Fruit fly (Drosophila melanogaster) whole organism, embryonic: ENCODE measurements around the gene Prosbeta6.

Experiments used
- Bgb ChIP-seq: fragments of 200-800 bp; sonication (Bioruptor generic); IDR thresholded peaks from 2 replicates; pipeline ENCODE4 v1.3.6; 2022; ENCODE audit warnings: missing biosample characterization, missing genetic modification characterization; ENCODE audit not compliant: partially characterized antibody
- Blimp-1 ChIP-seq: fragments of 200-800 bp; sonication (Bioruptor generic); optimal IDR thresholded peaks from 3 replicates; lab custom pipeline; 2018; ENCODE audit warnings: missing biosample characterization, missing genetic modification characterization, mild to moderate bottlenecking, moderate library complexity, missing genetic modification reagents
- BtbVII ChIP-seq: fragments of 200-800 bp; sonication (Bioruptor generic); optimal IDR thresholded peaks from 3 replicates; lab custom pipeline; 2017; ENCODE audit warnings: missing biosample characterization, mild to moderate bottlenecking, missing genetic modification characterization
- CG10209 ChIP-seq: fragments of 200-800 bp; sonication (Bioruptor generic); optimal IDR thresholded peaks from 3 replicates; lab custom pipeline; 2017; ENCODE audit warnings: missing biosample characterization, mild to moderate bottlenecking, missing genetic modification characterization, missing genetic modification reagents
- CG11723 ChIP-seq: fragments of 200-800 bp; sonication (Bioruptor generic); optimal IDR thresholded peaks from 2 replicates; lab custom pipeline; 2017; ENCODE audit warnings: missing biosample characterization, mild to moderate bottlenecking, missing genetic modification characterization
- CG12155 ChIP-seq: fragments of 200-800 bp; sonication (Bioruptor generic); optimal IDR thresholded peaks from 3 replicates; lab custom pipeline; 2016; ENCODE audit warnings: missing biosample characterization, missing genetic modification characterization
- CG12391 ChIP-seq: fragments of 200-800 bp; sonication (Bioruptor generic); optimal IDR thresholded peaks from 3 replicates; lab custom pipeline; 2018; ENCODE audit warnings: missing biosample characterization, mild to moderate bottlenecking, missing genetic modification characterization, moderate library complexity
- CG13424 ChIP-seq: fragments of 200-800 bp; sonication (Bioruptor generic); optimal IDR thresholded peaks from 2 replicates; lab custom pipeline; 2019; ENCODE audit warnings: missing biosample characterization, mild to moderate bottlenecking, missing genetic modification characterization, moderate library complexity
- CG13775 ChIP-seq: fragments of 200-800 bp; sonication (Bioruptor generic); optimal IDR thresholded peaks from 3 replicates; lab custom pipeline; 2017; ENCODE audit warnings: missing biosample characterization, mild to moderate bottlenecking, missing genetic modification characterization
- CG14014 ChIP-seq: fragments of 200-800 bp; sonication (Bioruptor generic); IDR thresholded peaks from 2 replicates; pipeline ENCODE4 v1.3.6; 2022; ENCODE audit warnings: missing biosample characterization, missing genetic modification characterization
- CG14965 ChIP-seq: fragments of 200-800 bp; sonication (Bioruptor generic); optimal IDR thresholded peaks from 2 replicates; lab custom pipeline; 2016; ENCODE audit warnings: missing biosample characterization, missing genetic modification characterization, borderline replicate concordance
- CG15011 ChIP-seq: fragments of 200-800 bp; sonication (Bioruptor generic); optimal IDR thresholded peaks from 3 replicates; lab custom pipeline; 2018; ENCODE audit warnings: missing biosample characterization, mild to moderate bottlenecking, missing genetic modification characterization
- CG15269 ChIP-seq: fragments of 200-800 bp; sonication (Bioruptor generic); optimal IDR thresholded peaks from 2 replicates; lab custom pipeline; 2018; ENCODE audit warnings: missing biosample characterization, mild to moderate bottlenecking, missing genetic modification characterization, moderate library complexity
- CG16863 ChIP-seq: fragments of 200-800 bp; sonication (Bioruptor generic); optimal IDR thresholded peaks from 3 replicates; lab custom pipeline; 2016; ENCODE audit warnings: missing biosample characterization, missing genetic modification characterization
- CG17612 ChIP-seq: fragments of 200-800 bp; sonication (Bioruptor generic); IDR thresholded peaks from 2 replicates; pipeline ENCODE4 v1.3.6; 2022; ENCODE audit warnings: missing biosample characterization, missing genetic modification characterization
- CG34224 ChIP-seq: fragments of 200-800 bp; sonication (Bioruptor generic); IDR thresholded peaks from 3 replicates; pipeline ENCODE4 v1.3.6; 2022; ENCODE audit warnings: missing biosample characterization, missing genetic modification characterization; ENCODE audit not compliant: partially characterized antibody
- CG4328 ChIP-seq: fragments of 200-800 bp; sonication (Bioruptor generic); optimal IDR thresholded peaks from 3 replicates; lab custom pipeline; 2017; ENCODE audit warnings: missing biosample characterization, missing genetic modification reagents, missing genetic modification characterization
- CG6813 ChIP-seq: fragments of 200-800 bp; sonication (Bioruptor generic); optimal IDR thresholded peaks from 2 replicates; lab custom pipeline; 2017; ENCODE audit warnings: missing biosample characterization, missing genetic modification characterization, mild to moderate bottlenecking, moderate library complexity, missing genetic modification reagents
- CG7786 ChIP-seq: fragments of 200-800 bp; sonication (Bioruptor generic); optimal IDR thresholded peaks from 2 replicates; lab custom pipeline; 2016; ENCODE audit warnings: missing biosample characterization, missing genetic modification characterization
- CG8359 ChIP-seq: fragments of 200-800 bp; sonication (Bioruptor generic); optimal IDR thresholded peaks from 2 replicates; lab custom pipeline; 2017; ENCODE audit warnings: missing biosample characterization, mild to moderate bottlenecking, missing genetic modification characterization, borderline replicate concordance
- Dad ChIP-seq: fragments of 200-800 bp; sonication (Bioruptor generic); optimal IDR thresholded peaks from 3 replicates; lab custom pipeline; 2016; ENCODE audit warnings: missing biosample characterization, missing genetic modification characterization
- Dfd ChIP-seq, 2 experiments: fragments of >200 bp; optimal IDR thresholded peaks; 2 replicates each; lab custom pipeline; 2017; ENCODE audit warnings: missing biosample characterization in 2 of 2, missing genetic modification characterization in 2 of 2
- Dip3 ChIP-seq: fragments of 200-800 bp; sonication (Bioruptor generic); optimal IDR thresholded peaks from 3 replicates; lab custom pipeline; 2016; ENCODE audit warnings: missing biosample characterization, missing genetic modification characterization
- HmgZ ChIP-seq: fragments of 200-800 bp; sonication (Bioruptor generic); optimal IDR thresholded peaks from 2 replicates; lab custom pipeline; 2018; ENCODE audit warnings: missing biosample characterization, mild to moderate bottlenecking, missing genetic modification characterization
- Hr51 ChIP-seq, 2 experiments: fragments of 200-800 bp; sonication (Bioruptor generic); optimal IDR thresholded peaks; 2 replicates in 1 of 2; 3 replicates in 1 of 2; lab custom pipeline; 2016 to 2018; ENCODE audit warnings: missing biosample characterization in 2 of 2, missing genetic modification characterization in 2 of 2, mild to moderate bottlenecking in 1 of 2, moderate library complexity in 1 of 2
- Hr78 ChIP-seq, 2 experiments: fragments of 200-800 bp in 1 of 2; fragments of >200 bp in 1 of 2; sonication (Bioruptor generic) in 1 of 2; optimal IDR thresholded peaks; 2 replicates each; lab custom pipeline; 2017 to 2019; ENCODE audit warnings: missing biosample characterization in 2 of 2, missing genetic modification characterization in 2 of 2, mild to moderate bottlenecking in 1 of 2, moderate library complexity in 1 of 2
- Mad ChIP-seq: fragments of 200-800 bp; sonication (Bioruptor generic); optimal IDR thresholded peaks from 2 replicates; lab custom pipeline; 2016; ENCODE audit warnings: missing biosample characterization, missing genetic modification characterization
- Mrtf ChIP-seq: fragments of 200-800 bp; sonication (Bioruptor generic); IDR thresholded peaks from 3 replicates; pipeline ENCODE4 v1.3.6; 2022; ENCODE audit warnings: missing biosample characterization, missing genetic modification characterization
- Nf-YC ChIP-seq: fragments of 200-800 bp; optimal IDR thresholded peaks from 3 replicates; lab custom pipeline; 2019; ENCODE audit warnings: missing biosample characterization, mild to moderate bottlenecking, missing genetic modification characterization, moderate library complexity
- Vsx1 ChIP-seq: fragments of 200-800 bp; sonication (Bioruptor generic); optimal IDR thresholded peaks from 2 replicates; lab custom pipeline; 2017; ENCODE audit warnings: missing biosample characterization, mild to moderate bottlenecking, missing genetic modification characterization, missing genetic modification reagents
- ac ChIP-seq: fragments of 200-800 bp; sonication (Bioruptor generic); optimal IDR thresholded peaks from 3 replicates; lab custom pipeline; 2017; ENCODE audit warnings: missing biosample characterization, mild to moderate bottlenecking, missing genetic modification characterization
- bbx ChIP-seq: fragments of 200-800 bp; sonication (Bioruptor generic); IDR thresholded peaks from 2 replicates; pipeline ENCODE4 v1.3.6; 2022; ENCODE audit warnings: missing biosample characterization, missing genetic modification characterization; ENCODE audit not compliant: partially characterized antibody
- bcd ChIP-seq: fragments of 200-800 bp; sonication (Bioruptor generic); optimal IDR thresholded peaks from 2 replicates; lab custom pipeline; 2017; ENCODE audit warnings: missing biosample characterization, mild to moderate bottlenecking, missing genetic modification characterization
- cad ChIP-seq: fragments of >200 bp; optimal IDR thresholded peaks from 2 replicates; lab custom pipeline; 2017; ENCODE audit warnings: missing biosample characterization, missing genetic modification characterization
- chm ChIP-seq: fragments of 200-800 bp; sonication (Bioruptor generic); IDR thresholded peaks from 2 replicates; pipeline ENCODE4 v1.3.6; 2022; ENCODE audit warnings: missing biosample characterization, missing genetic modification characterization
- dmrt99B ChIP-seq: fragments of 200-800 bp; sonication (Bioruptor generic); optimal IDR thresholded peaks from 2 replicates; lab custom pipeline; 2018; ENCODE audit warnings: missing biosample characterization, mild to moderate bottlenecking, missing genetic modification characterization, moderate library complexity
- eyg ChIP-seq: fragments of 200-800 bp; sonication (Bioruptor generic); optimal IDR thresholded peaks from 3 replicates; lab custom pipeline; 2016; ENCODE audit warnings: missing biosample characterization, missing genetic modification characterization
- gcm ChIP-seq: fragments of 200-800 bp; sonication (Bioruptor generic); optimal IDR thresholded peaks from 2 replicates; lab custom pipeline; 2019; ENCODE audit warnings: missing biosample characterization, mild to moderate bottlenecking, missing genetic modification characterization, moderate library complexity
- gt ChIP-seq: fragments of 200-800 bp; sonication (Bioruptor generic); IDR thresholded peaks from 2 replicates; pipeline ENCODE4 v1.3.6; 2022; ENCODE audit warnings: missing biosample characterization, missing genetic modification characterization
- inv ChIP-seq: fragments of 200-800 bp; sonication (Bioruptor generic); IDR thresholded peaks from 2 replicates; pipeline ENCODE4 v1.3.6; 2022; ENCODE audit warnings: missing biosample characterization, missing genetic modification characterization; ENCODE audit not compliant: partially characterized antibody
- jigr1 ChIP-seq: fragments of 200-800 bp; sonication (Bioruptor generic); IDR thresholded peaks from 3 replicates; pipeline ENCODE4 v1.3.6; 2022; ENCODE audit warnings: missing biosample characterization, missing genetic modification characterization
- kah ChIP-seq: fragments of 200-800 bp; sonication (Bioruptor generic); optimal IDR thresholded peaks from 2 replicates; lab custom pipeline; 2018; ENCODE audit warnings: missing biosample characterization, mild to moderate bottlenecking, missing genetic modification characterization
- lola ChIP-seq, 3 experiments: fragments of >200 bp in 2 of 3; fragments of 200-800 bp in 1 of 3; sonication (Bioruptor generic) in 1 of 3; optimal IDR thresholded peaks; 2 replicates each; lab custom pipeline; 2017 to 2019; ENCODE audit warnings: missing biosample characterization in 3 of 3, missing genetic modification characterization in 3 of 3, mild to moderate bottlenecking in 1 of 3, moderate library complexity in 1 of 3
- lov ChIP-seq, 2 experiments: fragments of 200-800 bp in 1 of 2; fragments of >200 bp in 1 of 2; sonication (Bioruptor generic) in 1 of 2; IDR thresholded peaks in 1 of 2; optimal IDR thresholded peaks in 1 of 2; 2 replicates in 1 of 2; 3 replicates in 1 of 2; pipeline versions ENCODE4 v1.3.6 to Lab custom; 2017 to 2022; ENCODE audit warnings: missing biosample characterization in 1 of 2, missing genetic modification characterization in 1 of 2
- psq ChIP-seq: fragments of 200-800 bp; sonication (Bioruptor generic); optimal IDR thresholded peaks from 2 replicates; lab custom pipeline; 2017; ENCODE audit warnings: missing biosample characterization, missing genetic modification characterization
- rib ChIP-seq: fragments of 200-800 bp; sonication (Bioruptor generic); IDR thresholded peaks from 2 replicates; pipeline ENCODE4 v1.3.6; 2022; ENCODE audit warnings: missing biosample characterization, missing genetic modification characterization
- run ChIP-seq: fragments of 200-800 bp; sonication (Bioruptor generic); optimal IDR thresholded peaks from 3 replicates; lab custom pipeline; 2018; ENCODE audit warnings: missing biosample characterization, mild to moderate bottlenecking, missing genetic modification characterization
- sc ChIP-seq, 3 experiments: fragments of >200 bp in 2 of 3; fragments of 200-800 bp in 1 of 3; sonication (Bioruptor generic) in 1 of 3; optimal IDR thresholded peaks; 2 replicates in 2 of 3; 3 replicates in 1 of 3; lab custom pipeline; 2017; ENCODE audit warnings: mild to moderate bottlenecking in 1 of 3, missing biosample characterization in 1 of 3, missing genetic modification characterization in 1 of 3, missing genetic modification reagents in 1 of 3

The Prosbeta6 gene

dm6 chr3L:16572208-16572607 lies 38.0 kb downstream of the Prosbeta6 start (continued):
- no peak for TF ChIP-seq Hr51 (GFP tag; optimal IDR thresholded peaks at IDR 0.05; lab: Kevin White, UChicago)
- TF ChIP-seq CG6813 (GFP tag; lab: Kevin White, UChicago), result no peak
- peak; percentile 47; the same call in 1 of the 2 replicates for TF ChIP-seq bbx
- TF ChIP-seq Bgb, result peak; percentile 51; the same call in 1 of the 2 replicates
- peak; percentile 99 for TF ChIP-seq CG8359 (GFP tag; lab: Kevin White, UChicago)
- no peak for TF ChIP-seq kah (GFP tag; lab: Kevin White, UChicago)
- TF ChIP-seq Blimp-1, result no peak
- no peak for TF ChIP-seq run (tag; lab: Kevin White, UChicago)
- no peak for TF ChIP-seq CG13424
- TF ChIP-seq Hr78 (GFP tag; optimal IDR thresholded peaks at IDR 0.05; lab: Kevin White, UChicago), result no peak
- no peak for TF ChIP-seq Dad (GFP tag; lab: Kevin White, UChicago)
- no peak for TF ChIP-seq CG11723
- TF ChIP-seq CG12391 (tag; lab: Kevin White, UChicago), result no peak
- TF ChIP-seq gcm (GFP tag; lab: Kevin White, UChicago), result no peak
- TF ChIP-seq jigr1, result no peak
- TF ChIP-seq Mad (GFP tag; lab: Kevin White, UChicago), result no peak
- no peak for TF ChIP-seq CG7786 (GFP tag; lab: Kevin White, UChicago)
- TF ChIP-seq rib (GFP tag; lab: Robert Waterston, UW), result no peak
- no peak for TF ChIP-seq Dfd (GFP tag; optimal IDR thresholded peaks at IDR 0.05; lab: Kevin White, UChicago)
- TF ChIP-seq CG34224 (GFP tag; lab: Robert Waterston, UW), result no peak
- no peak for TF ChIP-seq CG15011
- TF ChIP-seq psq (GFP tag; lab: Kevin White, UChicago), result no peak
- no peak for TF ChIP-seq bcd (GFP tag; lab: Kevin White, UChicago)
- peak; percentile 28 for TF ChIP-seq HmgZ (tag; lab: Kevin White, UChicago)
- no peak for TF ChIP-seq gt (GFP tag; lab: Robert Waterston, UW)
- no peak for TF ChIP-seq lov (optimal IDR thresholded peaks at IDR 0.05; lab: Kevin White, UChicago)
- TF ChIP-seq lov (GFP tag; IDR thresholded peaks at IDR 0.05; lab: Robert Waterston, UW), result no peak
- peak; percentile 1 for TF ChIP-seq Nf-YC (tag; lab: Kevin White, UChicago)
- no peak for TF ChIP-seq CG16863 (GFP tag; lab: Kevin White, UChicago)
- no peak for TF ChIP-seq cad
- TF ChIP-seq Dip3 (GFP tag; lab: Kevin White, UChicago), result no peak
- TF ChIP-seq CG4328 (GFP tag; lab: Kevin White, UChicago), result no peak
- no peak for TF ChIP-seq Mrtf (GFP tag; lab: Robert Waterston, UW)
- TF ChIP-seq lola (GFP tag; optimal IDR thresholded peaks at IDR 0.05; lab: Kevin White, UChicago), result no peak
- TF ChIP-seq CG10209 (GFP tag; lab: Kevin White, UChicago), result no peak
- no peak for TF ChIP-seq CG12155 (GFP tag; lab: Kevin White, UChicago)
- no peak for TF ChIP-seq dmrt99B (tag; lab: Kevin White, UChicago)
- no peak for TF ChIP-seq CG14965 (GFP tag; lab: Kevin White, UChicago)
- TF ChIP-seq CG17612 (GFP tag; lab: Robert Waterston, UW), result no peak
- no peak for TF ChIP-seq sc (optimal IDR thresholded peaks at IDR 0.05; lab: Kevin White, UChicago)
- no peak for TF ChIP-seq sc (GFP tag; optimal IDR thresholded peaks at IDR 0.05; lab: Kevin White, UChicago)
- peak; percentile 16 for TF ChIP-seq Vsx1 (GFP tag; lab: Kevin White, UChicago)
- peak; percentile 19 for TF ChIP-seq CG15269 (tag; lab: Kevin White, UChicago)
- TF ChIP-seq CG14014 (GFP tag; lab: Robert Waterston, UW), result peak; percentile 17; the same call in 1 of the 2 replicates
- TF ChIP-seq CG13775 (GFP tag; lab: Kevin White, UChicago), result no peak
- TF ChIP-seq ac (GFP tag; lab: Kevin White, UChicago), result peak; percentile 33
- peak; percentile 37 for TF ChIP-seq BtbVII (GFP tag; lab: Kevin White, UChicago)
- peak; percentile 79; the same call in 1 of the 2 replicates for TF ChIP-seq chm (GFP tag; lab: Robert Waterston, UW)
- 0 out of 2 replicates have a peak, but pooled peaks have one; percentile 16 for TF ChIP-seq inv
- no peak for TF ChIP-seq eyg (GFP tag; lab: Kevin White, UChicago)
